Worm (Caenorhabditis elegans) whole organism, L2 larva: ENCODE results near the gene M01F1.9.

Experiments used
- ZK546.5 ChIP-seq: sonication (generic microtip); optimal IDR thresholded peaks from 2 replicates; lab custom pipeline; 2017; ENCODE audit warnings: missing biosample characterization, missing genetic modification characterization
- ama-1 ChIP-seq: fragments of 150-350 bp; optimal IDR thresholded peaks from 2 replicates; lab custom pipeline; 2018; ENCODE audit warnings: inconsistent platforms
- blmp-1 ChIP-seq: sonication (generic microtip); optimal IDR thresholded peaks from 2 replicates; lab custom pipeline; 2017; ENCODE audit warnings: missing genetic modification characterization, mild to moderate bottlenecking, missing compliant biosample characterization, antibody characterized with exemption, moderate library complexity; ENCODE audit not compliant: insufficient read depth
- fos-1 ChIP-seq: fragments of 150-350 bp; optimal IDR thresholded peaks from 2 replicates; lab custom pipeline; 2014; ENCODE audit warnings: missing biosample characterization, missing genetic modification characterization
- lin-13 ChIP-seq: fragments of 150-350 bp; optimal IDR thresholded peaks from 2 replicates; lab custom pipeline; 2014; ENCODE audit warnings: missing biosample characterization, missing genetic modification reagents, missing genetic modification characterization
- mab-5 ChIP-seq: fragments of 150-350 bp; optimal IDR thresholded peaks from 2 replicates; lab custom pipeline; 2014; ENCODE audit warnings: missing biosample characterization, missing genetic modification characterization
- nhr-237 ChIP-seq: fragments of 150-350 bp; optimal IDR thresholded peaks from 2 replicates; lab custom pipeline; 2014; ENCODE audit warnings: missing biosample characterization, missing genetic modification characterization
- nhr-6 ChIP-seq: fragments of 150-350 bp; optimal IDR thresholded peaks from 2 replicates; lab custom pipeline; 2014; ENCODE audit warnings: missing biosample characterization, missing genetic modification characterization
- unc-39 ChIP-seq: fragments of 150-350 bp; optimal IDR thresholded peaks from 2 replicates; lab custom pipeline; 2014; ENCODE audit warnings: missing biosample characterization, missing genetic modification characterization
- unc-62 ChIP-seq: fragments of 150-350 bp; optimal IDR thresholded peaks from 2 replicates; lab custom pipeline; 2014; ENCODE audit warnings: missing biosample characterization, missing genetic modification reagents, missing genetic modification characterization
- zag-1 ChIP-seq: fragments of 150-350 bp; optimal IDR thresholded peaks from 2 replicates; lab custom pipeline; 2014; ENCODE audit warnings: missing biosample characterization, missing genetic modification characterization

DNA sequence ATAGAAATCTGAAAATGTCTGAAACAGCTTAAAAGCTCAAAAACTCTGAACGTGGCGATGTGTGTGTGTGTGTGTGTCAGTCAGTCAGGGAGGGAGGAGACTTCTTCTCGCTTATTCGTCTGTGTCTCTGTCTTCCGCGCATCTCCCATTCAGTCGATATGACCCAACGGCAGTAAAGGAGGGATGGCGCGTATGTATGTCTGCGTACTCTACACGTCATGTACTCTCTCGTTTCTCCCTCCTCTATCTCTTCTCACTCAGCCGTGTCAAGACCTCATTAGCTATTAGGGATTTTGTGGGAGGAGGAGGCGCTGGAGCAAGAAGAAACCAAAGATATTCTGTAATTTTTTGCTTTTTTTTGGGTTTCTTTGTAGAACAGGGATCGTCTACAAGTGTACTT, 33.2 kb upstream of the M01F1.9 start:
- no peak for TF ChIP-seq unc-62 (GFP tag; lab: Kevin White, UChicago)
- no peak for TF ChIP-seq ZK546.5 (tag; lab: Kevin White, UChicago)
- peak; percentile 18 for TF ChIP-seq mab-5 (tag; lab: Kevin White, UChicago)
- TF ChIP-seq fos-1 = peak; percentile 47
- TF ChIP-seq nhr-6 = peak; percentile 9
- TF ChIP-seq blmp-1 (tag; lab: Kevin White, UChicago) = no peak
- TF ChIP-seq unc-39 (tag; lab: Kevin White, UChicago) = no peak
- no peak for TF ChIP-seq ama-1 (lab: Kevin White, UChicago)
- TF ChIP-seq nhr-237 = no peak
- TF ChIP-seq lin-13 (GFP tag; lab: Kevin White, UChicago) = peak; percentile 45
- TF ChIP-seq zag-1 (tag; lab: Kevin White, UChicago) = peak; percentile 58
